Fruit fly (Drosophila melanogaster) whole organism, adult: ENCODE data around the gene CG3223.

ENCODE experiments used
- CG33017 ChIP-seq: fragments of 200-800 bp; sonication (Bioruptor generic); optimal IDR thresholded peaks from 2 replicates; lab custom pipeline; 2018; ENCODE audit warnings: missing biosample characterization, mild to moderate bottlenecking, missing genetic modification characterization, moderate library complexity
- CG5204 ChIP-seq: fragments of 200-800 bp; sonication (Bioruptor generic); optimal IDR thresholded peaks from 2 replicates; lab custom pipeline; 2016; ENCODE audit warnings: missing biosample characterization, missing genetic modification characterization
- cic ChIP-seq: fragments of 200-800 bp; sonication (Bioruptor generic); optimal IDR thresholded peaks from 2 replicates; lab custom pipeline; 2017; ENCODE audit warnings: missing biosample characterization, mild to moderate bottlenecking, missing genetic modification characterization, moderate library complexity

DNA sequence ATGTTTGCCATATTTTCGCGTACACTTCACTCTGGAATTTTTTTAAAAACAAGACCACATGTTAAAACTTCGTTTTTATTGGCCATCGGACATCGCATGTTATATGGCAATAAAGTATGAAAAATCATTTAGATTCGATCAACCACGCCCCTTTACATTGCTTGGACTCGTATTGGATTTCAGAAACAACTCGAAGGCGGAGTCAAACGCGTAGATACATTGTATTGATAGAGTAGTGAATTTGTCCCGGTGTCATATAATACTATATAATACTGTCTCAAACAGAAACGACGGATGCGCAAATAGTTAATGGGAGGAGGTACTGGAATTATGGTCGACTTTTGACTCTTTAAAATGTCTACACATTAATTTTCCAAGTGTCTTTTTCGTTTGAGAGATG lies 47.9 kb upstream of the CG3223 start:
- TF ChIP-seq CG33017 (tag; lab: Kevin White, UChicago) (no peak), CG5204 (no peak), cic (GFP tag; lab: Kevin White, UChicago) (no peak)
